Worm (Caenorhabditis elegans) whole organism, L4/young adult: ENCODE measurements around the gene spp-2.

Source experiments
- dao-5 ChIP-seq: sonication (generic microtip); optimal IDR thresholded peaks from 2 replicates; lab custom pipeline; 2016; ENCODE audit warnings: missing genotype, missing genetic modification characterization, moderate library complexity, missing compliant biosample characterization
- him-1 ChIP-seq: sonication (generic microtip); optimal IDR thresholded peaks from 2 replicates; lab custom pipeline; 2016; ENCODE audit warnings: missing genotype, missing genetic modification reagents, missing genetic modification characterization, missing compliant biosample characterization

DNA sequence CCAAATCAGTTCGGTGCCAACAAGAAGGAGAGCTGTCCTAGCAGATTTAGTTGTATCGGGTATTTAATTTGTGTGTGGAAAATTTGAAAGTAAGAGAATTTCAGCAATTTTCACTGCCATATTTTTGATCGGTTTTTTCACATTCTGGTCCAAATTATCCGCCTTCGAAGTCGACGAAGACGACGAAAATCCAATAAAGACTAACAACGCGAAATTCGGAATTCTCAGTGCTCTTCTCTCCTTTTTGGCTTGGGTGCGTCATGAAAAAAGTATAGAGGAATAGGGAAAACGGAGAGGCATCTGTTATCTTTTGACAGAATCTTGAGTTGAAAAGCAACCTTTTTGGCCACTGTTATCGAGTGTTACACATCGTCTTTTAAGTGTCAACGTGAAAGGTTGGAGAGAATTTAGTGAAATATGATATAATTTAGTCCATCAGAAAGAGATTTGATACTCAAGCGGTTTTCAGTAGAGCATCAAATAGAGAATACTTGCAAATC lies 11.5 kb upstream of the spp-2 start:
- TF ChIP-seq dao-5 (tag; lab: Kevin White, UChicago) (no peak), him-1 (tag; lab: Kevin White, UChicago) (no peak)
